Worm (Caenorhabditis elegans) whole organism, L3 larva: ENCODE measurements around the gene cpg-20.
"Not testable (repeated sequence)": the region's sequence is repeated elsewhere in the genome, so short reads cannot be mapped to it uniquely, and the experiment has no call there.

Source experiments
- R02D3.7 ChIP-seq: fragments of 150-350 bp; optimal IDR thresholded peaks from 2 replicates; lab custom pipeline; 2014; ENCODE audit warnings: missing biosample characterization, missing genetic modification characterization
- ZK546.5 ChIP-seq: sonication (generic microtip); optimal IDR thresholded peaks from 2 replicates; lab custom pipeline; 2017; ENCODE audit warnings: missing biosample characterization, missing genetic modification characterization
- ama-1 ChIP-seq: fragments of 150-350 bp; optimal IDR thresholded peaks from 2 replicates; lab custom pipeline; 2018
- ceh-16 ChIP-seq: sonication (generic microtip); optimal IDR thresholded peaks from 2 replicates; lab custom pipeline; 2017; ENCODE audit warnings: missing biosample characterization, missing genetic modification characterization
- ceh-82 ChIP-seq: fragments of 150-350 bp; optimal IDR thresholded peaks from 2 replicates; lab custom pipeline; 2014; ENCODE audit warnings: missing biosample characterization, missing genetic modification characterization
- daf-12 ChIP-seq: fragments of 150-350 bp; optimal IDR thresholded peaks from 2 replicates; lab custom pipeline; 2014; ENCODE audit warnings: missing biosample characterization, missing genetic modification reagents, missing genetic modification characterization
- egl-27 ChIP-seq: sonication (generic microtip); optimal IDR thresholded peaks from 4 replicates; lab custom pipeline; 2017; ENCODE audit warnings: missing biosample characterization, missing genetic modification reagents, missing genetic modification characterization
- elt-1 ChIP-seq: fragments of 150-350 bp; optimal IDR thresholded peaks from 2 replicates; lab custom pipeline; 2014; ENCODE audit warnings: missing biosample characterization, missing genetic modification characterization
- elt-2 ChIP-seq: sonication (generic microtip); optimal IDR thresholded peaks from 2 replicates; lab custom pipeline; 2016; ENCODE audit warnings: missing genetic modification reagents, mild to moderate bottlenecking, missing genetic modification characterization, missing compliant biosample characterization
- fkh-10 ChIP-seq: sonication (generic microtip); optimal IDR thresholded peaks from 2 replicates; lab custom pipeline; 2017; ENCODE audit warnings: missing biosample characterization, missing genetic modification reagents, missing genetic modification characterization
- fkh-2 ChIP-seq: fragments of 150-350 bp; optimal IDR thresholded peaks from 2 replicates; lab custom pipeline; 2014; ENCODE audit warnings: missing biosample characterization, missing genetic modification reagents, missing genetic modification characterization
- jun-1 ChIP-seq: fragments of 150-350 bp; optimal IDR thresholded peaks from 2 replicates; lab custom pipeline; 2014; ENCODE audit warnings: missing biosample characterization, missing genetic modification reagents, missing genetic modification characterization
- mdl-1 ChIP-seq: fragments of 150-350 bp; optimal IDR thresholded peaks from 2 replicates; lab custom pipeline; 2014; ENCODE audit warnings: missing biosample characterization, missing genetic modification characterization
- nhr-12 ChIP-seq: fragments of 150-350 bp; optimal IDR thresholded peaks from 2 replicates; lab custom pipeline; 2014; ENCODE audit warnings: missing biosample characterization, missing genetic modification characterization
- nhr-23 ChIP-seq: fragments of 150-350 bp; optimal IDR thresholded peaks from 2 replicates; lab custom pipeline; 2014; ENCODE audit warnings: missing biosample characterization, missing genetic modification reagents, missing genetic modification characterization
- nhr-25 ChIP-seq: sonication (generic microtip); optimal IDR thresholded peaks from 2 replicates; lab custom pipeline; 2017; ENCODE audit warnings: missing biosample characterization, missing genetic modification characterization
- nhr-28 ChIP-seq: fragments of 150-350 bp; optimal IDR thresholded peaks from 2 replicates; lab custom pipeline; 2014; ENCODE audit warnings: missing biosample characterization, missing genetic modification characterization
- nhr-43 ChIP-seq: sonication (generic microtip); optimal IDR thresholded peaks from 2 replicates; lab custom pipeline; 2016; ENCODE audit warnings: mild to moderate bottlenecking, missing genetic modification characterization, missing compliant biosample characterization; ENCODE audit not compliant: poor library complexity, severe bottlenecking
- nhr-76 ChIP-seq: fragments of 150-350 bp; sonication (generic microtip); optimal IDR thresholded peaks from 5 replicates; lab custom pipeline; 2014; ENCODE audit warnings: missing biosample characterization, missing genetic modification characterization
- nhr-77 ChIP-seq: fragments of 150-350 bp; optimal IDR thresholded peaks from 2 replicates; lab custom pipeline; 2014; ENCODE audit warnings: missing biosample characterization, missing genetic modification characterization
- pha-4 ChIP-seq: fragments of 150-350 bp; optimal IDR thresholded peaks from 2 replicates; lab custom pipeline; 2014; ENCODE audit warnings: missing biosample characterization, missing genetic modification reagents, missing genetic modification characterization
- pqm-1 ChIP-seq: fragments of 150-350 bp; optimal IDR thresholded peaks from 2 replicates; lab custom pipeline; 2017; ENCODE audit warnings: missing biosample characterization, missing genetic modification characterization, inconsistent platforms
- skn-1 ChIP-seq: fragments of 150-350 bp; optimal IDR thresholded peaks from 2 replicates; lab custom pipeline; 2014; ENCODE audit warnings: missing biosample characterization, missing genetic modification characterization
- snpc-4 ChIP-seq: fragments of 150-350 bp; optimal IDR thresholded peaks from 2 replicates; lab custom pipeline; 2014; ENCODE audit warnings: missing biosample characterization, missing genetic modification characterization
- unc-39 ChIP-seq: sonication (generic microtip); optimal IDR thresholded peaks from 4 replicates; lab custom pipeline; 2017; ENCODE audit warnings: missing biosample characterization, missing genetic modification characterization
- unc-62 ChIP-seq: fragments of 150-350 bp; sonication (generic microtip); optimal IDR thresholded peaks from 4 replicates; lab custom pipeline; 2014; ENCODE audit warnings: missing biosample characterization, missing genetic modification reagents, missing genetic modification characterization
- ztf-11 ChIP-seq: fragments of 150-350 bp; optimal IDR thresholded peaks from 2 replicates; lab custom pipeline; 2014; ENCODE audit warnings: missing biosample characterization, missing genetic modification characterization

cpg-20 gene

ce11 chrIV:6049062-6049461 lies 27.0 kb downstream of the cpg-20 start:
- TF ChIP-seq skn-1 (no peak), snpc-4 (tag; lab: Kevin White, UChicago) (no peak), elt-1 (tag; lab: Kevin White, UChicago) (no peak), pqm-1 (peak; percentile 72), nhr-25 (tag; lab: Kevin White, UChicago) (no peak), ama-1 (lab: Kevin White, UChicago) (no peak)

ce11 chrIV:6048462-6048861 lies 27.6 kb downstream of the cpg-20 start:
- TF ChIP-seq fkh-2 (tag; lab: Kevin White, UChicago): no peak
- peak; percentile 14 for TF ChIP-seq jun-1 (tag; lab: Kevin White, UChicago)
- TF ChIP-seq pqm-1: peak; percentile 73
- no peak for TF ChIP-seq R02D3.7 (tag; lab: Kevin White, UChicago)
- no peak for TF ChIP-seq nhr-43
- peak; percentile 95 for TF ChIP-seq elt-2 (tag; lab: Kevin White, UChicago)
- peak; percentile 58 for TF ChIP-seq pha-4 (tag; lab: Kevin White, UChicago)
- TF ChIP-seq ZK546.5 (tag; lab: Kevin White, UChicago): no peak
- TF ChIP-seq, all 47 proteins: peak for 4

- TF ChIP-seq fkh-10 (GFP tag; lab: Kevin White, UChicago): peak; percentile 72
- no peak for TF ChIP-seq elt-2 (tag; lab: Kevin White, UChicago)
- TF ChIP-seq nhr-12: no peak
- no peak for TF ChIP-seq daf-12 (tag; lab: Kevin White, UChicago)
- no peak for TF ChIP-seq egl-27 (tag; lab: Kevin White, UChicago)
Observed at ce11 chrIV:6047164-6047727, 28.8 kb downstream of the cpg-20 start.

- TF ChIP-seq nhr-77 (tag; lab: Kevin White, UChicago) (no peak), fkh-10 (GFP tag; lab: Kevin White, UChicago) (peak; percentile 64)
Observed at ce11 chrIV:6040676-6041075, 35.4 kb downstream of the cpg-20 start, which contains the start of gene kcc-2. Gene kcc-2 (plus strand): TSS chrIV:6040976.

- no peak for TF ChIP-seq skn-1
- no peak for TF ChIP-seq elt-2 (tag; lab: Kevin White, UChicago)
- no peak for TF ChIP-seq ztf-11 (tag; lab: Kevin White, UChicago)
- no peak for TF ChIP-seq unc-62 (GFP tag; lab: Kevin White, UChicago)
- TF ChIP-seq pqm-1: no peak
- TF ChIP-seq nhr-76: no peak
- no peak for TF ChIP-seq ceh-16 (tag; lab: Kevin White, UChicago)
- no peak for TF ChIP-seq pha-4 (tag; lab: Kevin White, UChicago)
- TF ChIP-seq unc-39 (tag; lab: Kevin White, UChicago): no peak
- TF ChIP-seq mdl-1 (tag; lab: Kevin White, UChicago): no peak
- TF ChIP-seq nhr-28 (tag; lab: Kevin White, UChicago): no peak
- TF ChIP-seq ceh-82 (tag; lab: Kevin White, UChicago): no peak
- no peak for TF ChIP-seq nhr-43
- TF ChIP-seq nhr-12: no peak
- no peak for TF ChIP-seq snpc-4 (tag; lab: Kevin White, UChicago)
- TF ChIP-seq ama-1 (lab: Kevin White, UChicago): no peak
Observed at ce11 chrIV:6035113-6035512, 40.9 kb downstream of the cpg-20 start.

- not testable (repeated sequence) for TF ChIP-seq nhr-23 (tag; lab: Kevin White, UChicago); nhr-12; nhr-76
Observed at ce11 chrIV:6033539-6033938, 42.5 kb downstream of the cpg-20 start, which contains the start of gene pqn-22. Gene pqn-22 (minus strand): TSS chrIV:6033639.

- no peak for TF ChIP-seq unc-62 (GFP tag; lab: Kevin White, UChicago)
- TF ChIP-seq skn-1: no peak
- TF ChIP-seq elt-2 (tag; lab: Kevin White, UChicago): no peak
- TF ChIP-seq ama-1 (lab: Kevin White, UChicago): no peak
Observed at ce11 chrIV:6032413-6032812, 43.6 kb downstream of the cpg-20 start.
